Worm (Caenorhabditis elegans): Measurements from ENCODE around the gene srz-38.

- TF ChIP-seq aly-2 (tag; optimal IDR thresholded peaks at IDR 0.05): no peak
- TF ChIP-seq pha-4 (tag; optimal IDR thresholded peaks at IDR 0.05): no peak
These were observed 10.5 kb upstream of the srz-38 start, which contains the start of gene srz-105 for ce11 chrIV:16324589-16324988.
